Worm (Caenorhabditis elegans) whole organism, young adult: Measurements from ENCODE around the gene srt-30.

ENCODE experiments used
- B0336.3 ChIP-seq: fragments of 200-800 bp; sonication (Bioruptor generic); IDR thresholded peaks from 2 replicates; pipeline ENCODE4 v1.3.6; 2022; ENCODE audit warnings: missing genetic modification characterization, missing compliant biosample characterization
- F23B12.7 ChIP-seq: sonication (generic microtip); optimal IDR thresholded peaks from 2 replicates; lab custom pipeline; 2017; ENCODE audit warnings: missing genetic modification characterization, mild to moderate bottlenecking, missing compliant biosample characterization, antibody characterized with exemption, moderate library complexity; ENCODE audit not compliant: insufficient read depth
- F49E8.2 ChIP-seq: sonication (generic microtip); optimal IDR thresholded peaks from 3 replicates; lab custom pipeline; 2017; ENCODE audit warnings: missing genetic modification characterization, mild to moderate bottlenecking, missing compliant biosample characterization, antibody characterized with exemption, moderate library complexity; ENCODE audit not compliant: insufficient read depth
- F57A8.1 ChIP-seq: fragments of 200-800 bp; sonication (Bioruptor generic); optimal IDR thresholded peaks from 2 replicates; lab custom pipeline; 2018; ENCODE audit warnings: mild to moderate bottlenecking, missing genetic modification characterization, moderate library complexity, missing compliant biosample characterization
- Y67H2A.10 ChIP-seq: fragments of 200-800 bp; sonication (Bioruptor generic); conservative IDR thresholded peaks from 2 replicates; pipeline ENCODE4 v1.3.6; 2022; ENCODE audit warnings: missing genetic modification reagents, missing genetic modification characterization, missing compliant biosample characterization
- bed-1 ChIP-seq: fragments of 200-800 bp; sonication (Bioruptor generic); IDR thresholded peaks from 2 replicates; pipeline ENCODE4 v1.3.6; 2022; ENCODE audit warnings: missing genetic modification reagents, missing genetic modification characterization, missing compliant biosample characterization
- ets-4 ChIP-seq: fragments of 200-800 bp; sonication (Bioruptor generic); optimal IDR thresholded peaks from 2 replicates; lab custom pipeline; 2018; ENCODE audit warnings: mild to moderate bottlenecking, missing genetic modification characterization, missing compliant biosample characterization
- nfya-1 ChIP-seq: sonication (generic microtip); optimal IDR thresholded peaks from 2 replicates; lab custom pipeline; 2017; ENCODE audit warnings: antibody characterized with exemption, missing compliant biosample characterization, missing genetic modification characterization, borderline replicate concordance; ENCODE audit not compliant: insufficient read depth
- pha-4 ChIP-seq: fragments of 150-350 bp; sonication (generic microtip); optimal IDR thresholded peaks from 2 replicates; lab custom pipeline; 2014; ENCODE audit warnings: missing biosample characterization, missing genetic modification reagents, missing genetic modification characterization
- repo-1 ChIP-seq: sonication (generic microtip); optimal IDR thresholded peaks from 2 replicates; lab custom pipeline; 2017; ENCODE audit warnings: mild to moderate bottlenecking, missing genetic modification characterization, missing compliant biosample characterization
- zfh-2 ChIP-seq: fragments of 200-800 bp; sonication (Bioruptor generic); conservative IDR thresholded peaks from 2 replicates; pipeline ENCODE4 v1.3.6; 2022; ENCODE audit warnings: missing genetic modification reagents, missing genetic modification characterization, missing compliant biosample characterization
- ztf-18 ChIP-seq: sonication (generic microtip); optimal IDR thresholded peaks from 2 replicates; lab custom pipeline; 2016; ENCODE audit warnings: missing genotype, mild to moderate bottlenecking, missing genetic modification characterization, missing compliant biosample characterization
- ztf-22 ChIP-seq: fragments of 200-800 bp; sonication (Bioruptor generic); optimal IDR thresholded peaks from 2 replicates; lab custom pipeline; 2018; ENCODE audit warnings: mild to moderate bottlenecking, missing genetic modification characterization, moderate library complexity, missing compliant biosample characterization

ce11 chrV:3807846-3808245, 7.6 kb upstream of the srt-30 start:
- TF ChIP-seq Y67H2A.10 (GFP tag; lab: Robert Waterston, UW) (no peak), B0336.3 (GFP tag; lab: Robert Waterston, UW) (no peak), ets-4 (no peak), bed-1 (GFP tag; lab: Robert Waterston, UW) (no peak), zfh-2 (GFP tag; lab: Robert Waterston, UW) (no peak), repo-1 (tag; lab: Kevin White, UChicago) (no peak), ztf-22 (GFP tag; lab: Kevin White, UChicago) (no peak), pha-4 (tag; lab: Kevin White, UChicago) (no peak), F49E8.2 (tag; lab: Kevin White, UChicago) (no peak), nfya-1 (tag; lab: Kevin White, UChicago) (no peak), F57A8.1 (no peak), ztf-18 (tag; lab: Kevin White, UChicago) (no peak), F23B12.7 (no peak)
